Worm (Caenorhabditis elegans): ENCODE measurements around the gene srw-21.

DNA sequence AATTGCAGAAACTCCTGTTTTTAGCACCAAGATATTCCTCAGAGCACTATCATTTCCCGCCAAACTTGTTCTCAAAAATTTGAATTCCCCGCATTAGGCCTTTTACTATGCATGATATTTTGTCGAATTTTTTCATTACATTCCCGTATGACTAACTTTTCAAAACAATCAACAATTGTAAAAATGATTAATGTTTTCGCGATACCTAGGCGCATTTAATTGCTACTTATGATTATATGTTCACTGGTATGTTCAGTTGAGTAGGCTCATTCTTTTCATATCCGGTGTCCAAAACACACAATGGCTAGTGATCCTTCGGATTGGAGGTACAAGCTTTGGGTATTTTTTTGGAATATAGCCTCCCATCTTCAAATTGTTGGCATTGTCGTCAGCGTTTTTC, at the start of gene srw-21:
- TF ChIP-seq flt-1 (GFP tag; IDR thresholded peaks at IDR 0.05) (no peak), ama-1 (optimal IDR thresholded peaks at IDR 0.05) (no peak), hmbx-1 (tag; optimal IDR thresholded peaks at IDR 0.05) (no peak), ceh-13 (GFP tag; optimal IDR thresholded peaks at IDR 0.05) (no peak), aly-1 (tag; optimal IDR thresholded peaks at IDR 0.05) (no peak), tra-4 (tag; optimal IDR thresholded peaks at IDR 0.05) (no peak), scrt-1 (GFP tag; IDR thresholded peaks at IDR 0.05) (no peak), tbx-11 (GFP tag; IDR thresholded peaks at IDR 0.05) (no peak), ceh-36 (tag; optimal IDR thresholded peaks at IDR 0.05) (no peak)
